Worm (Caenorhabditis elegans) whole organism, young adult: ENCODE results near the gene T02E9.6.

ENCODE experiments used
- madf-3 ChIP-seq: fragments of 200-800 bp; sonication (Bioruptor generic); IDR thresholded peaks from 2 replicates; pipeline ENCODE4 v1.3.6; 2022; ENCODE audit warnings: missing genetic modification reagents, missing genetic modification characterization, missing compliant biosample characterization
- nfya-1 ChIP-seq: sonication (generic microtip); optimal IDR thresholded peaks from 2 replicates; lab custom pipeline; 2017; ENCODE audit warnings: antibody characterized with exemption, missing compliant biosample characterization, missing genetic modification characterization, borderline replicate concordance; ENCODE audit not compliant: insufficient read depth
- snpc-4 ChIP-seq, 5 experiments: fragments of 150-350 bp in 1 of 5; sonication (generic microtip) in 4 of 5; optimal IDR thresholded peaks; 2 replicates each; lab custom pipeline; 2014 to 2018; ENCODE audit warnings: missing genetic modification characterization in 5 of 5, missing biosample characterization in 3 of 5, antibody characterized with exemption in 2 of 5, mild to moderate bottlenecking in 2 of 5, missing compliant biosample characterization in 2 of 5, missing genotype in 2 of 5, moderate library complexity in 2 of 5, missing genetic modification reagents in 1 of 5
- zfh-2 ChIP-seq: fragments of 200-800 bp; sonication (Bioruptor generic); conservative IDR thresholded peaks from 2 replicates; pipeline ENCODE4 v1.3.6; 2022; ENCODE audit warnings: missing genetic modification reagents, missing genetic modification characterization, missing compliant biosample characterization

ce11 chrV:11351263-11351662, 17.2 kb upstream of the T02E9.6 start:
- no peak for TF ChIP-seq snpc-4 (GFP tag; optimal IDR thresholded peaks at IDR 0.05; lab: Kevin White, UChicago)
- no peak for TF ChIP-seq snpc-4 (tag; optimal IDR thresholded peaks at IDR 0.05; lab: Kevin White, UChicago)
- no peak for TF ChIP-seq zfh-2 (GFP tag; lab: Robert Waterston, UW)
- no peak for TF ChIP-seq nfya-1 (tag; lab: Kevin White, UChicago)
- no peak for TF ChIP-seq madf-3 (GFP tag; lab: Robert Waterston, UW)
